Worm (Caenorhabditis elegans) whole organism, young adult: Measurements from ENCODE around the gene rpn-6.2.

ENCODE experiments used
- B0019.2 ChIP-seq: fragments of 200-800 bp; sonication (Bioruptor generic); conservative IDR thresholded peaks from 2 replicates; pipeline ENCODE4 v1.3.6; 2022; ENCODE audit warnings: missing genetic modification reagents, missing genetic modification characterization, missing compliant biosample characterization
- F49E8.2 ChIP-seq: sonication (generic microtip); optimal IDR thresholded peaks from 3 replicates; lab custom pipeline; 2017; ENCODE audit warnings: missing genetic modification characterization, mild to moderate bottlenecking, missing compliant biosample characterization, antibody characterized with exemption, moderate library complexity; ENCODE audit not compliant: insufficient read depth
- efl-1 ChIP-seq: fragments of 150-350 bp; optimal IDR thresholded peaks from 2 replicates; lab custom pipeline; 2014; ENCODE audit warnings: missing biosample characterization, missing genetic modification reagents, missing genetic modification characterization
- lag-1 ChIP-seq: fragments of 200-800 bp; sonication (Bioruptor generic); IDR thresholded peaks from 2 replicates; pipeline ENCODE4 v1.3.6; 2022; ENCODE audit warnings: missing genetic modification reagents, missing genetic modification characterization, missing compliant biosample characterization
- lin-35 ChIP-seq, 3 experiments: fragments of 150-350 bp in 2 of 3; sonication (generic microtip) in 1 of 3; optimal IDR thresholded peaks; 2 replicates each; lab custom pipeline; 2014 to 2018; ENCODE audit warnings: missing biosample characterization in 3 of 3, missing genetic modification characterization in 3 of 3, missing genetic modification reagents in 3 of 3
- lir-1 ChIP-seq: fragments of 200-800 bp; sonication (Bioruptor generic); conservative IDR thresholded peaks from 2 replicates; pipeline ENCODE4 v1.3.6; 2022; ENCODE audit warnings: missing genetic modification reagents, missing genetic modification characterization, missing compliant biosample characterization
- lsy-27 ChIP-seq: sonication (generic microtip); optimal IDR thresholded peaks from 2 replicates; lab custom pipeline; 2017; ENCODE audit warnings: missing genetic modification characterization, mild to moderate bottlenecking, missing compliant biosample characterization, antibody characterized with exemption, missing genotype, borderline replicate concordance; ENCODE audit not compliant: insufficient read depth
- madf-3 ChIP-seq: fragments of 200-800 bp; sonication (Bioruptor generic); IDR thresholded peaks from 2 replicates; pipeline ENCODE4 v1.3.6; 2022; ENCODE audit warnings: missing genetic modification reagents, missing genetic modification characterization, missing compliant biosample characterization
- nfya-1 ChIP-seq: sonication (generic microtip); optimal IDR thresholded peaks from 2 replicates; lab custom pipeline; 2017; ENCODE audit warnings: antibody characterized with exemption, missing compliant biosample characterization, missing genetic modification characterization, borderline replicate concordance; ENCODE audit not compliant: insufficient read depth
- nfya-2 ChIP-seq: fragments of 200-800 bp; sonication (Bioruptor generic); IDR thresholded peaks from 2 replicates; pipeline ENCODE4 v1.3.6; 2022; ENCODE audit warnings: missing genetic modification reagents, missing genetic modification characterization, missing compliant biosample characterization
- sdz-38 ChIP-seq: sonication (generic microtip); optimal IDR thresholded peaks from 2 replicates; lab custom pipeline; 2016; ENCODE audit warnings: missing genotype, missing genetic modification characterization, missing compliant biosample characterization
- snpc-4 ChIP-seq, 5 experiments: fragments of 150-350 bp in 1 of 5; sonication (generic microtip) in 4 of 5; optimal IDR thresholded peaks; 2 replicates each; lab custom pipeline; 2014 to 2018; ENCODE audit warnings: missing genetic modification characterization in 5 of 5, missing biosample characterization in 3 of 5, antibody characterized with exemption in 2 of 5, mild to moderate bottlenecking in 2 of 5, missing compliant biosample characterization in 2 of 5, missing genotype in 2 of 5, moderate library complexity in 2 of 5, missing genetic modification reagents in 1 of 5
- unc-130 ChIP-seq: sonication (generic microtip); optimal IDR thresholded peaks from 2 replicates; lab custom pipeline; 2016; ENCODE audit warnings: missing genetic modification reagents, missing genetic modification characterization, missing compliant biosample characterization

DNA sequence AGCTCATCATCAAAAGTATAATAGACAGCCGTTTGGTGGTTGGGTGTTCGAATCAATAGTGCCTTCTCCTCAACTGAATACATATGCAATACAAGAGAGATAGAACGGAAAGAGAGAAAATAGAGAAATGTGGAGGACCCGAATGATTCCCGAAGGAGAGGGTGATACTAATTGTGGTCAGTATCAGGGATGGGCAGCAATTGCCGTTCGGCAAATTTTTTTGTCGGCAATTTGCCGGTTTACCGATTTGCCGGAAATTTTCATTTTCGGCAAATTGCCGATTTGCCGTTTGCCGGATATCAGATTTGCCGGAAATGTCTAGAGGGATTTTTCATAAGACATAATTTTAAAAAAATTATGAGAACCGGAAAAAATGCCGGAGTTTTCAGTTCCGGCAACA, 10.5 kb upstream of the rpn-6.2 start, which contains the start of gene F59B2.9:
- TF ChIP-seq nfya-2 (no peak), lag-1 (GFP tag; lab: Robert Waterston, UW) (no peak), lsy-27 (tag; lab: Kevin White, UChicago) (no peak), sdz-38 (tag; lab: Kevin White, UChicago) (no peak), efl-1 (GFP tag; lab: Kevin White, UChicago) (no peak), unc-130 (no peak), B0019.2 (no peak), snpc-4 (GFP tag; optimal IDR thresholded peaks at IDR 0.05; lab: Kevin White, UChicago) (no peak), snpc-4 (tag; optimal IDR thresholded peaks at IDR 0.05; lab: Kevin White, UChicago) (no peak), lin-35 (GFP tag; optimal IDR thresholded peaks at IDR 0.05; lab: Kevin White, UChicago) (no peak), lir-1 (GFP tag; lab: Robert Waterston, UW) (no peak), nfya-1 (tag; lab: Kevin White, UChicago) (no peak), F49E8.2 (tag; lab: Kevin White, UChicago) (no peak), madf-3 (no peak)
